Worm (Caenorhabditis elegans) whole organism, late embryonic: ENCODE results near the gene str-118.

ENCODE experiments used
- C08G9.2 ChIP-seq: sonication (generic microtip); optimal IDR thresholded peaks from 2 replicates; lab custom pipeline; 2016; ENCODE audit warnings: mild to moderate bottlenecking, missing genetic modification characterization, moderate library complexity, missing compliant biosample characterization
- K02D7.2 ChIP-seq: sonication (generic microtip); optimal IDR thresholded peaks from 2 replicates; lab custom pipeline; 2017; ENCODE audit warnings: mild to moderate bottlenecking, missing genetic modification characterization, missing compliant biosample characterization
- T23F11.4 ChIP-seq: fragments of 200-800 bp; sonication (Bioruptor generic); optimal IDR thresholded peaks from 2 replicates; lab custom pipeline; 2018; ENCODE audit warnings: mild to moderate bottlenecking, missing genetic modification characterization, missing compliant biosample characterization
- ceh-48 ChIP-seq: sonication (generic microtip); optimal IDR thresholded peaks from 2 replicates; lab custom pipeline; 2016; ENCODE audit warnings: missing genetic modification characterization, inconsistent platforms, missing compliant biosample characterization
- ceh-6 ChIP-seq: fragments of 200-800 bp; sonication (Bioruptor generic); optimal IDR thresholded peaks from 2 replicates; lab custom pipeline; 2018; ENCODE audit warnings: mild to moderate bottlenecking, missing genetic modification characterization, missing compliant biosample characterization
- ceh-9 ChIP-seq: sonication (generic microtip); optimal IDR thresholded peaks from 2 replicates; lab custom pipeline; 2016; ENCODE audit warnings: mild to moderate bottlenecking, missing genetic modification characterization, inconsistent platforms, missing compliant biosample characterization
- dmd-4 ChIP-seq: sonication (generic microtip); optimal IDR thresholded peaks from 2 replicates; lab custom pipeline; 2016; ENCODE audit warnings: borderline replicate concordance, missing genetic modification characterization, missing compliant biosample characterization
- dve-1 ChIP-seq: sonication (generic microtip); optimal IDR thresholded peaks from 2 replicates; lab custom pipeline; 2017; ENCODE audit warnings: antibody characterized with exemption, mild to moderate bottlenecking, missing genetic modification characterization, missing compliant biosample characterization
- elt-2 ChIP-seq: sonication (generic microtip); optimal IDR thresholded peaks from 2 replicates; lab custom pipeline; 2016; ENCODE audit warnings: missing genetic modification reagents, missing genetic modification characterization, missing compliant biosample characterization
- lim-6 ChIP-seq: sonication (generic microtip); optimal IDR thresholded peaks from 2 replicates; lab custom pipeline; 2016; ENCODE audit warnings: missing genetic modification characterization, missing compliant biosample characterization
- nhr-11 ChIP-seq: fragments of 150-350 bp; optimal IDR thresholded peaks from 2 replicates; lab custom pipeline; 2014; ENCODE audit warnings: missing biosample characterization, missing genetic modification characterization
- ref-2 ChIP-seq: sonication (generic microtip); optimal IDR thresholded peaks from 2 replicates; lab custom pipeline; 2016; ENCODE audit warnings: missing genetic modification characterization, missing compliant biosample characterization
- sox-4 ChIP-seq: sonication (generic microtip); optimal IDR thresholded peaks from 2 replicates; lab custom pipeline; 2017; ENCODE audit warnings: mild to moderate bottlenecking, missing genetic modification characterization, inconsistent platforms, missing compliant biosample characterization
- unc-3 ChIP-seq, 2 experiments: fragments of 200-800 bp in 1 of 2; sonication (Bioruptor generic) in 1 of 2; sonication (generic microtip) in 1 of 2; conservative IDR thresholded peaks in 1 of 2; optimal IDR thresholded peaks in 1 of 2; 2 replicates each; pipeline versions ENCODE4 v1.3.6 to Lab custom; 2016 to 2022; ENCODE audit warnings: missing compliant biosample characterization in 2 of 2, missing genetic modification characterization in 2 of 2, missing genetic modification reagents in 1 of 2

DNA sequence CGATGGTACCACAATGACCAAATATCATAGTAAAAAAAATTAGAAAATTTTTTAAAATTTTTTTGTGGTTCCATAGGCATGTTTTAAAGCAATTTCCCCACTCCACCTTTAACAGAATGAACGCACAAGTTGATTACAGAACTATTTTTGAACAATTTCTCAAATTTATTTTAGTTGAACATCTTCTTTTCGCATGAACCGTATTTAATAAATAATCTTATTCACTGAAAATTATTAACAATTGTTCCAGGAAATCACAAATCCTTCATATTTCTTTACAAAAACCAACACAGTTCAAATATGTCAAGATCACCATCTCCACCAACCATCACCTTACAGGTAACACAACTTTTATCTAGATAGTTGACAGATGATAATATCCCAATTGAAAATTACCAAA, 40.3 kb upstream of the str-118 start, which contains the start of gene lea-1:
- no peak for TF ChIP-seq unc-3 (GFP tag; conservative IDR thresholded peaks at IDR 0.05; lab: Robert Waterston, UW)
- no peak for TF ChIP-seq unc-3 (tag; optimal IDR thresholded peaks at IDR 0.05; lab: Kevin White, UChicago)
- no peak for TF ChIP-seq dve-1 (tag; lab: Kevin White, UChicago)
- no peak for TF ChIP-seq sox-4
- TF ChIP-seq C08G9.2 (tag; lab: Kevin White, UChicago): no peak
- TF ChIP-seq ceh-48 (tag; lab: Kevin White, UChicago): no peak
- no peak for TF ChIP-seq nhr-11 (tag; lab: Kevin White, UChicago)
- TF ChIP-seq ref-2 (tag; lab: Kevin White, UChicago): no peak
- TF ChIP-seq lim-6 (tag; lab: Kevin White, UChicago): no peak
- TF ChIP-seq ceh-6 (GFP tag; lab: Kevin White, UChicago): no peak
- TF ChIP-seq ceh-9 (tag; lab: Kevin White, UChicago): no peak
- TF ChIP-seq T23F11.4 (GFP tag; lab: Kevin White, UChicago): no peak
- TF ChIP-seq dmd-4 (tag; lab: Kevin White, UChicago): no peak
- TF ChIP-seq K02D7.2 (tag; lab: Kevin White, UChicago): no peak
- no peak for TF ChIP-seq elt-2 (tag; lab: Kevin White, UChicago)
